Worm (Caenorhabditis elegans) whole organism, early embryonic: ENCODE data around the gene fbxa-78.

Experiments
- ceh-36 ChIP-seq: sonication (generic microtip); optimal IDR thresholded peaks from 2 replicates; lab custom pipeline; 2016; ENCODE audit warnings: missing genetic modification characterization, inconsistent platforms, missing compliant biosample characterization
- flt-1 ChIP-seq: fragments of 200-800 bp; sonication (Bioruptor generic); IDR thresholded peaks from 2 replicates; pipeline ENCODE4 v1.3.6; 2022; ENCODE audit warnings: missing genetic modification characterization, missing compliant biosample characterization
- hmbx-1 ChIP-seq: sonication (generic microtip); optimal IDR thresholded peaks from 2 replicates; lab custom pipeline; 2016; ENCODE audit warnings: mild to moderate bottlenecking, missing genetic modification characterization, missing compliant biosample characterization
- tra-4 ChIP-seq: sonication (generic microtip); optimal IDR thresholded peaks from 2 replicates; lab custom pipeline; 2017; ENCODE audit warnings: missing genetic modification characterization, missing compliant biosample characterization

DNA sequence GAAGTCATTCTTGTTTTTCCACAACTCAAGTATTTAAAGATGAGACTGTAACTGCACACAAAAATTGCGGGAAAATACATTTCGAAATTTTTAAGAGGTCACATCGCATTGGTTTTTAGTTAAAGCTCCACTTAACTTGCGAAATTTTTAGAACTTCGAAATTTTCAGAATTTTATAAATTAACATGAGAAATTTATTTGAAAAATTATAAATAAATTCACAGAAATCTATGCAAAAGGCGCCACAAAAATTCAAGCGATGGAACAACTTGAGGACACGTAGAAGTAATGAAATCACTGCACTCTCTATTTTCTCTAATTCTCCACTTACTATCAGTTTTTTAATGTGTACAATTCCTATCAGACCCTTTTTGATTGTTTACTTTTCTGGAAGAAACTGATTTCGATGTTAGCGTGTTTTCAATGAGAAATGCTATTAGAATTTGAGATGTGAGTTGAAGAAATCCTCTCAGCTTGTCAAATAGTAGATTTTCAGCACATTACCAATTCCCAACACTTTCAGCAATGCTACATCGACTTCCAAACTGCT is 13.2 kb upstream of the fbxa-78 start, which contains the start of gene fbxa-31:
- TF ChIP-seq ceh-36 (tag; lab: Kevin White, UChicago) (no peak), hmbx-1 (tag; lab: Kevin White, UChicago) (no peak), tra-4 (tag; lab: Kevin White, UChicago) (no peak), flt-1 (GFP tag; lab: Robert Waterston, UW) (no peak)
